Worm (Caenorhabditis elegans) whole organism, L4 larva: ENCODE data around the gene D2062.5.
"Not testable (repeated sequence)": the region's sequence is repeated elsewhere in the genome, so short reads cannot be mapped to it uniquely, and the experiment has no call there.

ENCODE experiments used
- D1046.2 ChIP-seq: fragments of 200-800 bp; sonication (Bioruptor generic); IDR thresholded peaks from 2 replicates; pipeline ENCODE4 v1.3.6; 2022; ENCODE audit warnings: missing genetic modification characterization, missing compliant biosample characterization
- F26F4.8 ChIP-seq: fragments of 200-800 bp; sonication (Bioruptor generic); conservative IDR thresholded peaks from 2 replicates; pipeline ENCODE4 v1.3.6; 2022; ENCODE audit warnings: missing genetic modification characterization, missing compliant biosample characterization
- F44E2.7 ChIP-seq: fragments of 200-800 bp; sonication (Bioruptor generic); IDR thresholded peaks from 2 replicates; pipeline ENCODE4 v2.1.2; 2022; ENCODE audit warnings: missing genetic modification characterization, missing compliant biosample characterization
- F49E8.2 ChIP-seq: sonication (generic microtip); optimal IDR thresholded peaks from 2 replicates; lab custom pipeline; 2016; ENCODE audit warnings: missing compliant biosample characterization, mild to moderate bottlenecking, missing genetic modification characterization, borderline replicate concordance
- T20F7.1 ChIP-seq: fragments of 200-800 bp; sonication (Bioruptor generic); optimal IDR thresholded peaks from 2 replicates; lab custom pipeline; 2018; ENCODE audit warnings: mild to moderate bottlenecking, missing genetic modification characterization, missing compliant biosample characterization
- Y75B8A.6 ChIP-seq: fragments of 200-800 bp; sonication (Bioruptor generic); IDR thresholded peaks from 2 replicates; pipeline ENCODE4 v1.3.6; 2022; ENCODE audit warnings: missing genetic modification reagents, missing genetic modification characterization, missing compliant biosample characterization
- ZK337.2 ChIP-seq: fragments of 200-800 bp; sonication (Bioruptor generic); IDR thresholded peaks from 2 replicates; pipeline ENCODE4 v1.3.6; 2022; ENCODE audit warnings: missing genetic modification reagents, missing genetic modification characterization, missing compliant biosample characterization
- aha-1 ChIP-seq: fragments of 150-350 bp; peaks from one replicate; lab custom pipeline; 2014; ENCODE audit warnings: missing biosample characterization, missing genetic modification characterization
- ceh-44 ChIP-seq: fragments of 200-800 bp; sonication (Bioruptor generic); IDR thresholded peaks from 2 replicates; pipeline ENCODE4 v1.3.6; 2022; ENCODE audit warnings: missing genetic modification reagents, missing genetic modification characterization, missing compliant biosample characterization
- ceh-82 ChIP-seq: sonication (generic microtip); optimal IDR thresholded peaks from 2 replicates; lab custom pipeline; 2017; ENCODE audit warnings: missing biosample characterization, missing genetic modification characterization
- ces-1 ChIP-seq: fragments of 150-350 bp; sonication (generic microtip); optimal IDR thresholded peaks from 4 replicates; lab custom pipeline; 2014; ENCODE audit warnings: missing biosample characterization, missing genetic modification reagents, missing genetic modification characterization
- daf-16 ChIP-seq, 3 experiments: sonication (generic microtip); optimal IDR thresholded peaks; 2 replicates each; lab custom pipeline; 2016 to 2017; ENCODE audit warnings: missing genetic modification characterization in 3 of 3, missing genetic modification reagents in 3 of 3, mild to moderate bottlenecking in 2 of 3, missing compliant biosample characterization in 2 of 3, missing biosample characterization in 1 of 3, moderate library complexity in 1 of 3
- dve-1 ChIP-seq: sonication (generic microtip); optimal IDR thresholded peaks from 2 replicates; lab custom pipeline; 2017; ENCODE audit warnings: antibody characterized with exemption, mild to moderate bottlenecking, missing genetic modification characterization, missing compliant biosample characterization; ENCODE audit not compliant: insufficient read depth
- egl-27 ChIP-seq: sonication (generic microtip); optimal IDR thresholded peaks from 3 replicates; lab custom pipeline; 2017; ENCODE audit warnings: missing biosample characterization, missing genetic modification reagents, missing genetic modification characterization
- fos-1 ChIP-seq: fragments of 150-350 bp; optimal IDR thresholded peaks from 2 replicates; lab custom pipeline; 2014; ENCODE audit warnings: missing biosample characterization, missing genetic modification characterization
- hif-1 ChIP-seq, 2 experiments: sonication (generic microtip); optimal IDR thresholded peaks; 2 replicates each; lab custom pipeline; 2016 to 2017; ENCODE audit warnings: missing compliant biosample characterization in 2 of 2, missing genetic modification characterization in 2 of 2, missing genetic modification reagents in 2 of 2, missing genotype in 2 of 2, mild to moderate bottlenecking in 1 of 2
- hlh-11 ChIP-seq: fragments of 200-800 bp; sonication (Bioruptor generic); optimal IDR thresholded peaks from 2 replicates; lab custom pipeline; 2018; ENCODE audit warnings: mild to moderate bottlenecking, missing genetic modification characterization, missing compliant biosample characterization
- hlh-30 ChIP-seq: sonication (generic microtip); optimal IDR thresholded peaks from 2 replicates; lab custom pipeline; 2017; ENCODE audit warnings: antibody characterized with exemption, mild to moderate bottlenecking, missing genetic modification characterization, missing compliant biosample characterization; ENCODE audit not compliant: insufficient read depth
- lin-1 ChIP-seq: fragments of 200-800 bp; sonication (Bioruptor generic); IDR thresholded peaks from 2 replicates; pipeline ENCODE4 v1.3.6; 2022; ENCODE audit warnings: missing genetic modification reagents, missing genetic modification characterization, missing compliant biosample characterization
- lin-13 ChIP-seq: fragments of 150-350 bp; optimal IDR thresholded peaks from 2 replicates; lab custom pipeline; 2014; ENCODE audit warnings: missing biosample characterization, missing genetic modification reagents, missing genetic modification characterization
- lin-38 ChIP-seq: fragments of 200-800 bp; sonication (Bioruptor generic); IDR thresholded peaks from 2 replicates; pipeline ENCODE4 v1.3.6; 2022; ENCODE audit warnings: missing genetic modification reagents, missing genetic modification characterization, missing compliant biosample characterization
- lsy-2 ChIP-seq, 2 experiments: fragments of 150-350 bp in 1 of 2; sonication (generic microtip) in 1 of 2; optimal IDR thresholded peaks; 2 replicates each; lab custom pipeline; 2014 to 2017; ENCODE audit warnings: missing biosample characterization in 2 of 2, missing genetic modification characterization in 2 of 2
- madf-5 ChIP-seq, 2 experiments: fragments of 200-800 bp; sonication (Bioruptor generic); IDR thresholded peaks; 2 replicates each; pipeline ENCODE4 v1.3.6; 2022; ENCODE audit warnings: missing compliant biosample characterization in 2 of 2, missing genetic modification characterization in 2 of 2
- mdt-29 ChIP-seq: fragments of 200-800 bp; sonication (Bioruptor generic); IDR thresholded peaks from 2 replicates; pipeline ENCODE4 v1.3.6; 2022; ENCODE audit warnings: missing genetic modification reagents, missing genetic modification characterization, missing compliant biosample characterization
- nhr-10 ChIP-seq: fragments of 150-350 bp; optimal IDR thresholded peaks from 2 replicates; lab custom pipeline; 2014; ENCODE audit warnings: missing biosample characterization, missing genetic modification characterization
- nhr-102 ChIP-seq: sonication (generic microtip); optimal IDR thresholded peaks from 2 replicates; lab custom pipeline; 2016; ENCODE audit warnings: mild to moderate bottlenecking, missing genetic modification characterization, moderate library complexity, missing compliant biosample characterization
- nhr-28 ChIP-seq: fragments of 150-350 bp; optimal IDR thresholded peaks from 2 replicates; lab custom pipeline; 2014; ENCODE audit warnings: missing biosample characterization, missing genetic modification characterization
- nhr-42 ChIP-seq: fragments of 200-800 bp; sonication (Bioruptor generic); IDR thresholded peaks from 2 replicates; pipeline ENCODE4 v1.3.6; 2022; ENCODE audit warnings: missing genetic modification characterization, missing compliant biosample characterization
- nhr-6 ChIP-seq: fragments of 150-350 bp; optimal IDR thresholded peaks from 2 replicates; lab custom pipeline; 2014; ENCODE audit warnings: missing biosample characterization, missing genetic modification characterization
- pqm-1 ChIP-seq: sonication (generic microtip); optimal IDR thresholded peaks from 2 replicates; lab custom pipeline; 2017; ENCODE audit warnings: missing biosample characterization, missing genetic modification characterization
- sdz-12 ChIP-seq: fragments of 200-800 bp; sonication (Bioruptor generic); optimal IDR thresholded peaks from 2 replicates; lab custom pipeline; 2018; ENCODE audit warnings: mild to moderate bottlenecking, missing genetic modification characterization, missing compliant biosample characterization
- spr-3 ChIP-seq: fragments of 200-800 bp; sonication (Bioruptor generic); optimal IDR thresholded peaks from 2 replicates; lab custom pipeline; 2018; ENCODE audit warnings: mild to moderate bottlenecking, missing genetic modification characterization, missing compliant biosample characterization
- tag-97 ChIP-seq: fragments of 200-800 bp; sonication (Bioruptor generic); IDR thresholded peaks from 2 replicates; pipeline ENCODE4 v1.3.6; 2022; ENCODE audit warnings: missing genetic modification characterization, missing compliant biosample characterization
- unc-130 ChIP-seq: sonication (generic microtip); optimal IDR thresholded peaks from 2 replicates; lab custom pipeline; 2016; ENCODE audit warnings: missing genetic modification reagents, missing genetic modification characterization, missing compliant biosample characterization
- unc-39 ChIP-seq: sonication (generic microtip); optimal IDR thresholded peaks from 2 replicates; lab custom pipeline; 2017; ENCODE audit warnings: missing biosample characterization, missing genetic modification characterization
- unc-62 ChIP-seq, 3 experiments: fragments of 150-350 bp in 1 of 3; sonication (generic microtip); optimal IDR thresholded peaks in 2 of 3; peaks in 1 of 3; 1 replicate in 1 of 3; 2 replicates in 2 of 3; lab custom pipeline; 2014 to 2017; ENCODE audit warnings: missing biosample characterization in 3 of 3, missing genetic modification characterization in 3 of 3, missing genetic modification reagents in 3 of 3, missing genotype in 1 of 3
- zip-11 ChIP-seq: fragments of 200-800 bp; sonication (Bioruptor generic); IDR thresholded peaks from 2 replicates; pipeline ENCODE4 v1.3.6; 2022; ENCODE audit warnings: missing genetic modification characterization, missing compliant biosample characterization

Gene D2062.5

DNA sequence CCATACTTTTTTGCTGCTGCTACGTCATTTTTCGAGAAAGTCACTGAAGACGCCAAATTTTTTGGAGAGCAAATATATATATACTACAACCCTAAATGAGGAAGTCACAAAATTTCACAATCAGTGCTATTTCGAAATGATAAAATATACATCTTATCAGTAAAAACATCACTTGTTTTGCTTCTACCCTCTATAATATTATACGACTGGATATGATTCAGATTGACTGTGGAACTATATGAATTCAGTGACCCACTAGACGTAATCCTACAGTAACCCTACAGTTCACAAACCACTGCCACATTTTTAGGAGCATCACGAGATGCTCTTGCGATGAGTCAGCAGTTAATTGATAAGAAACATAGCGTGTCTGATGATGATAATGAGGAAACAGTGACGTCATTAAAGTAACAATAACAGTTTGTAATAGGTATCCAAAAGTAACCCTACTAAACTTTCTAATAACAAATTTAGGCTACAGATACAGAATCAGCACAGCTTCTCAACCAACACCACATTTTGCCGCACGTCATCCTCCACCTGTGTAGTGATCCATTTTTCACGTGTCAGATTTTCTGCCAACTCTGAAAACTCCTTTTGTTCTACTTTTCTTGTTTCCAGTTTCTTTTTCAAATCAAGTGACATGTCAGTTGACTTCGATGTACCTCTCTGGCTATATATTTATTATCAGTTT, 35.6 kb upstream of the D2062.5 start, which contains the start of the genes F33H12.7 and sri-39 (continued):
- TF ChIP-seq ZK337.2 = no peak
- peak; percentile 57 for TF ChIP-seq hlh-11 (tag; lab: Kevin White, UChicago)
- TF ChIP-seq ces-1 (GFP tag; lab: Kevin White, UChicago) = no peak
- no peak for TF ChIP-seq hif-1 (tag; optimal IDR thresholded peaks at IDR 0.05; lab: Kevin White, UChicago)
- no peak for TF ChIP-seq lin-38 (GFP tag; lab: Robert Waterston, UW)
- TF ChIP-seq tag-97 = no peak
- no peak for TF ChIP-seq T20F7.1 (GFP tag; lab: Kevin White, UChicago)
- no peak for TF ChIP-seq zip-11 (GFP tag; lab: Robert Waterston, UW)
- no peak for TF ChIP-seq madf-5 (GFP tag; IDR thresholded peaks at IDR 0.05; lab: Robert Waterston, UW)
- peak in 1 of 2 experiments; percentile 28 for TF ChIP-seq unc-62 (GFP tag; optimal IDR thresholded peaks at IDR 0.05 in 1 of 2; lab: Kevin White, UChicago)
- no peak for TF ChIP-seq unc-62 (tag; optimal IDR thresholded peaks at IDR 0.05; lab: Kevin White, UChicago)
- peak in 1 of 2 experiments; percentile 75 for TF ChIP-seq lsy-2 (tag; optimal IDR thresholded peaks at IDR 0.05; lab: Kevin White, UChicago)
- peak; percentile 81 for TF ChIP-seq nhr-28 (tag; lab: Kevin White, UChicago)
- no peak for TF ChIP-seq daf-16 (GFP tag; optimal IDR thresholded peaks at IDR 0.05; lab: Kevin White, UChicago)
- TF ChIP-seq daf-16 (tag; optimal IDR thresholded peaks at IDR 0.05; lab: Kevin White, UChicago) = peak; percentile 13
- TF ChIP-seq nhr-10 = no peak
- no peak for TF ChIP-seq spr-3 (GFP tag; lab: Kevin White, UChicago)
- TF ChIP-seq egl-27 = no peak
- TF ChIP-seq lin-13 (GFP tag; lab: Kevin White, UChicago) = no peak
- peak; percentile 13 for TF ChIP-seq hlh-30 (tag; lab: Kevin White, UChicago)
- TF ChIP-seq F26F4.8 (GFP tag; lab: Robert Waterston, UW) = no peak
- no peak for TF ChIP-seq sdz-12 (GFP tag; lab: Kevin White, UChicago)
- 0 out of 2 replicates have a peak, but pooled peaks have one; percentile 9 for TF ChIP-seq lin-1 (GFP tag; lab: Robert Waterston, UW)
- no peak for TF ChIP-seq unc-130 (GFP tag; lab: Kevin White, UChicago)
- peak; percentile 87 for TF ChIP-seq pqm-1
- no peak for TF ChIP-seq aha-1 (tag; lab: Kevin White, UChicago)
- TF ChIP-seq nhr-6 (tag; lab: Kevin White, UChicago) = peak; percentile 29
- TF ChIP-seq ceh-44 (GFP tag; lab: Robert Waterston, UW) = no peak
- TF ChIP-seq F44E2.7 (GFP tag; lab: Robert Waterston, UW) = no peak
- TF ChIP-seq fos-1 (tag; lab: Kevin White, UChicago) = no peak
- peak; percentile 73 for TF ChIP-seq nhr-102 (tag; lab: Kevin White, UChicago)
- TF ChIP-seq dve-1 = no peak
- TF ChIP-seq D1046.2 (GFP tag; lab: Robert Waterston, UW) = no peak
- no peak for TF ChIP-seq ceh-82
- TF ChIP-seq mdt-29 = no peak
- no peak for TF ChIP-seq Y75B8A.6
- TF ChIP-seq nhr-42 (GFP tag; lab: Robert Waterston, UW) = 0 out of 2 replicates have a peak, but pooled peaks have one; percentile 10

DNA sequence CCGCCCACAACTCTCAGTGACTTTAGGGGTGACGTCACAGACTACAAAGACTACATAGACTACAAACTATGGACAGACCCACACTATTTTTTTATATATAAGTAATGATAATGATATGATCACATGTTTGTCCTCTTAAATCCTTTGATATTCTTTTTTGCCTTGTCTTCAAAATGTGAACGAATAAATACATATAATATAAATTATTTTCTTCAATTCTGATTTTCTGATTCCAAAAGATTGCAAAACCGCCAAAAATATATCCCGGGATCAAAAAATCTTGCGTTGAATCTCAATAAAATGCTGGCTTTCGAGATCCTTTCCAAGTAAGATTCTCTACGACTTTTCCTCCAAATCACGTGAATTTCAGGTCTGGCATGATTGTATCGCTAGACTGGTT, 22.4 kb upstream of the D2062.5 start, which contains the start of gene F33H12.1:
Gene F33H12.1 (plus strand): TSS at position 301 of the 400 bp plus-strand sequence.
- TF ChIP-seq hif-1 (tag; optimal IDR thresholded peaks at IDR 0.05; lab: Kevin White, UChicago); lin-38 (GFP tag; lab: Robert Waterston, UW); F49E8.2 (tag; lab: Kevin White, UChicago): not testable (repeated sequence)

DNA sequence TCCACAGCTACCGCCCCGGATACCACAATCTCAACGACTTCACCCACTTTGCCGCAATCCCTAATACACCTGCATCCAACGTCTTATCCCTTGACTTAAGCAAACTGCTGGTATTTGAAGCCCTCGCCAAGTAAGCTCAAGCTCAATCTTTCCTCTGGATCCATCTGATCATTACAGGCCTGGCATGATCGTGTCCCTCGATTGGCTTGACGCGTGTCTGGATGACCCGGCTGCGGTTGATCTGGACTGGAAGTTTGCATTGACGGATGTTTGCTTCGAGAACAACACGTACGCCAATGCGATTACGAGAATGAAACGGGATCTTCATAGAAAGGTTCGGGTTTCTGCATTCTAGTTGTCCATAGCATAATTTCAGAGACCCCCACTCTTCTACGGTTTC, 21.6 kb upstream of the D2062.5 start:
- TF ChIP-seq aha-1 (tag; lab: Kevin White, UChicago) (peak; percentile 91), unc-39 (tag; lab: Kevin White, UChicago) (no peak), pqm-1 (no peak)
